Worm (Caenorhabditis elegans) whole organism, late embryonic: ENCODE results near the gene srx-90.
A peak's percentile ranks its signal among the peaks of the same experiment; 100 is the strongest.

Experiments used
- C08G9.2 ChIP-seq: sonication (generic microtip); optimal IDR thresholded peaks from 2 replicates; lab custom pipeline; 2016; ENCODE audit warnings: mild to moderate bottlenecking, missing genetic modification characterization, moderate library complexity, missing compliant biosample characterization
- C38D4.7 ChIP-seq: fragments of 200-800 bp; sonication (Bioruptor generic); optimal IDR thresholded peaks from 2 replicates; lab custom pipeline; 2018; ENCODE audit warnings: mild to moderate bottlenecking, missing genetic modification characterization, moderate library complexity, missing compliant biosample characterization
- F13H6.1 ChIP-seq: sonication (generic microtip); optimal IDR thresholded peaks from 2 replicates; lab custom pipeline; 2016; ENCODE audit warnings: missing genetic modification characterization, missing compliant biosample characterization
- K02D7.2 ChIP-seq: sonication (generic microtip); optimal IDR thresholded peaks from 2 replicates; lab custom pipeline; 2017; ENCODE audit warnings: mild to moderate bottlenecking, missing genetic modification characterization, missing compliant biosample characterization
- K09A11.1 ChIP-seq: sonication (generic microtip); optimal IDR thresholded peaks from 2 replicates; lab custom pipeline; 2017; ENCODE audit warnings: antibody characterized with exemption, mild to moderate bottlenecking, missing genetic modification characterization, missing compliant biosample characterization; ENCODE audit not compliant: insufficient read depth
- ahr-1 ChIP-seq: sonication (generic microtip); optimal IDR thresholded peaks from 2 replicates; lab custom pipeline; 2016; ENCODE audit warnings: missing genetic modification characterization, missing compliant biosample characterization
- ama-1 ChIP-seq: fragments of 150-350 bp; optimal IDR thresholded peaks from 2 replicates; lab custom pipeline; 2014
- ceh-14 ChIP-seq: sonication (generic microtip); optimal IDR thresholded peaks from 2 replicates; lab custom pipeline; 2016; ENCODE audit warnings: missing genotype, missing genetic modification characterization, missing compliant biosample characterization
- ceh-18 ChIP-seq: sonication (generic microtip); optimal IDR thresholded peaks from 2 replicates; lab custom pipeline; 2016; ENCODE audit warnings: missing genetic modification characterization, missing compliant biosample characterization
- ceh-19 ChIP-seq: fragments of 200-800 bp; sonication (Bioruptor generic); optimal IDR thresholded peaks from 2 replicates; lab custom pipeline; 2018; ENCODE audit warnings: mild to moderate bottlenecking, missing genetic modification characterization, missing compliant biosample characterization
- ceh-2 ChIP-seq: sonication (generic microtip); optimal IDR thresholded peaks from 2 replicates; lab custom pipeline; 2016; ENCODE audit warnings: missing genotype, missing genetic modification characterization, missing compliant biosample characterization
- ceh-24 ChIP-seq: sonication (generic microtip); optimal IDR thresholded peaks from 2 replicates; lab custom pipeline; 2016; ENCODE audit warnings: mild to moderate bottlenecking, missing genetic modification characterization, missing compliant biosample characterization
- ceh-30 ChIP-seq: fragments of 150-350 bp; optimal IDR thresholded peaks from 2 replicates; lab custom pipeline; 2014; ENCODE audit warnings: missing biosample characterization, missing genetic modification characterization
- ceh-31 ChIP-seq: sonication (generic microtip); optimal IDR thresholded peaks from 2 replicates; lab custom pipeline; 2016; ENCODE audit warnings: missing genetic modification characterization, missing compliant biosample characterization
- ceh-34 ChIP-seq: sonication (generic microtip); optimal IDR thresholded peaks from 2 replicates; lab custom pipeline; 2016; ENCODE audit warnings: mild to moderate bottlenecking, missing genetic modification characterization, missing compliant biosample characterization
- ceh-48 ChIP-seq: sonication (generic microtip); optimal IDR thresholded peaks from 2 replicates; lab custom pipeline; 2016; ENCODE audit warnings: missing genetic modification characterization, inconsistent platforms, missing compliant biosample characterization
- ceh-9 ChIP-seq: sonication (generic microtip); optimal IDR thresholded peaks from 2 replicates; lab custom pipeline; 2016; ENCODE audit warnings: mild to moderate bottlenecking, missing genetic modification characterization, inconsistent platforms, missing compliant biosample characterization
- che-1 ChIP-seq: sonication (generic microtip); optimal IDR thresholded peaks from 2 replicates; lab custom pipeline; 2016; ENCODE audit warnings: mild to moderate bottlenecking, missing genetic modification characterization, missing compliant biosample characterization
- dve-1 ChIP-seq: sonication (generic microtip); optimal IDR thresholded peaks from 2 replicates; lab custom pipeline; 2017; ENCODE audit warnings: antibody characterized with exemption, mild to moderate bottlenecking, missing genetic modification characterization, missing compliant biosample characterization
- elt-2 ChIP-seq: sonication (generic microtip); optimal IDR thresholded peaks from 2 replicates; lab custom pipeline; 2016; ENCODE audit warnings: missing genetic modification reagents, missing genetic modification characterization, missing compliant biosample characterization
- elt-4 ChIP-seq: sonication (generic microtip); optimal IDR thresholded peaks from 2 replicates; lab custom pipeline; 2016; ENCODE audit warnings: missing genetic modification characterization, missing compliant biosample characterization
- eyg-1 ChIP-seq: sonication (generic microtip); optimal IDR thresholded peaks from 2 replicates; lab custom pipeline; 2016; ENCODE audit warnings: missing genotype, missing genetic modification characterization, missing compliant biosample characterization
- fax-1 ChIP-seq: sonication (generic microtip); optimal IDR thresholded peaks from 2 replicates; lab custom pipeline; 2016; ENCODE audit warnings: missing genotype, missing genetic modification characterization, missing compliant biosample characterization
- hlh-13 ChIP-seq: fragments of 200-800 bp; sonication (Bioruptor generic); optimal IDR thresholded peaks from 2 replicates; lab custom pipeline; 2018; ENCODE audit warnings: mild to moderate bottlenecking, missing genetic modification characterization, missing compliant biosample characterization
- hlh-8 ChIP-seq: sonication (generic microtip); optimal IDR thresholded peaks from 2 replicates; lab custom pipeline; 2016; ENCODE audit warnings: missing genotype, missing genetic modification characterization, missing compliant biosample characterization
- lim-6 ChIP-seq: sonication (generic microtip); optimal IDR thresholded peaks from 2 replicates; lab custom pipeline; 2016; ENCODE audit warnings: missing genetic modification characterization, missing compliant biosample characterization
- madf-2 ChIP-seq: sonication (generic microtip); optimal IDR thresholded peaks from 2 replicates; lab custom pipeline; 2017; ENCODE audit warnings: missing genetic modification characterization, missing compliant biosample characterization
- nfya-1 ChIP-seq: sonication (generic microtip); optimal IDR thresholded peaks from 2 replicates; lab custom pipeline; 2017; ENCODE audit warnings: missing genetic modification characterization, mild to moderate bottlenecking, missing compliant biosample characterization, antibody characterized with exemption, moderate library complexity
- nhr-11 ChIP-seq: fragments of 150-350 bp; optimal IDR thresholded peaks from 2 replicates; lab custom pipeline; 2014; ENCODE audit warnings: missing biosample characterization, missing genetic modification characterization
- nhr-232 ChIP-seq: sonication (generic microtip); optimal IDR thresholded peaks from 2 replicates; lab custom pipeline; 2016; ENCODE audit warnings: missing genetic modification characterization, missing compliant biosample characterization
- npax-4 ChIP-seq: sonication (generic microtip); optimal IDR thresholded peaks from 2 replicates; lab custom pipeline; 2016; ENCODE audit warnings: missing genetic modification characterization, missing compliant biosample characterization
- odd-2 ChIP-seq: sonication (generic microtip); optimal IDR thresholded peaks from 2 replicates; lab custom pipeline; 2017; ENCODE audit warnings: antibody characterized with exemption, mild to moderate bottlenecking, missing genetic modification characterization, missing compliant biosample characterization
- pax-1 ChIP-seq: fragments of 150-350 bp; optimal IDR thresholded peaks from 2 replicates; lab custom pipeline; 2014; ENCODE audit warnings: missing biosample characterization, missing genetic modification characterization
- pha-2 ChIP-seq: sonication (generic microtip); optimal IDR thresholded peaks from 2 replicates; lab custom pipeline; 2017; ENCODE audit warnings: mild to moderate bottlenecking, missing genetic modification characterization, missing compliant biosample characterization
- pqm-1 ChIP-seq: sonication (generic microtip); optimal IDR thresholded peaks from 2 replicates; lab custom pipeline; 2016; ENCODE audit warnings: missing genetic modification characterization, missing compliant biosample characterization
- pros-1 ChIP-seq: fragments of 150-350 bp; optimal IDR thresholded peaks from 2 replicates; lab custom pipeline; 2014; ENCODE audit warnings: missing biosample characterization, missing genetic modification reagents, missing genetic modification characterization
- ref-2 ChIP-seq: sonication (generic microtip); optimal IDR thresholded peaks from 2 replicates; lab custom pipeline; 2016; ENCODE audit warnings: missing genetic modification characterization, missing compliant biosample characterization
- sdc-2 ChIP-seq: sonication (generic microtip); optimal IDR thresholded peaks from 2 replicates; lab custom pipeline; 2016; ENCODE audit warnings: missing genotype, missing genetic modification characterization, missing compliant biosample characterization
- tbx-2 ChIP-seq: sonication (generic microtip); optimal IDR thresholded peaks from 2 replicates; lab custom pipeline; 2016; ENCODE audit warnings: missing genetic modification characterization, missing compliant biosample characterization
- tbx-7 ChIP-seq: sonication (generic microtip); optimal IDR thresholded peaks from 2 replicates; lab custom pipeline; 2016; ENCODE audit warnings: missing genotype, missing genetic modification characterization, missing compliant biosample characterization
- unc-55 ChIP-seq: sonication (generic microtip); optimal IDR thresholded peaks from 2 replicates; lab custom pipeline; 2017; ENCODE audit warnings: missing biosample characterization, missing genetic modification reagents, missing genetic modification characterization
- unc-86 ChIP-seq: sonication (generic microtip); optimal IDR thresholded peaks from 2 replicates; lab custom pipeline; 2016; ENCODE audit warnings: missing genetic modification characterization, missing compliant biosample characterization
- zip-5 ChIP-seq: sonication (generic microtip); optimal IDR thresholded peaks from 2 replicates; lab custom pipeline; 2016; ENCODE audit warnings: missing genetic modification characterization, missing compliant biosample characterization
- ztf-16 ChIP-seq: sonication (generic microtip); optimal IDR thresholded peaks from 2 replicates; lab custom pipeline; 2017; ENCODE audit warnings: missing genetic modification characterization, missing compliant biosample characterization

The srx-90 gene

DNA sequence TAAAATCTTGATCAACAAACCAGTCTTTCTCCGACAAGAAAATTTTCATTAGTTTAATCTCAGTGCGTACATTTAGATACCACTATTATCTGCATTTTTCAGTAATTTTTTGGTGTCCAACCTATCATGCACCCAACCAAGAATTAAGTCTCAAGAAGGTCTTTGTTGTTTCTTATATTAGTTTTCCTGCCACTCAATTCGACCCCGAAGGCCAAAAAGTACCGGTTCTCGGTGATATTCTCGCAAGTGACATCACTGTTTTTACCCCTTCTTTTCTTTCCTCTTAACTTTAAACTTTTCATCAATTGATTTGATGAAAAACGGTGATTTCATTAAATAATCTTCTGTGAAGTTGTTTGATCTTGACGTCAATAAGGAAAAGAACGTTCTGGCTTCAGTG, 37.4 kb upstream of the srx-90 start, which contains the start of gene F38B7.2:
Gene F38B7.2 (plus strand): TSS at position 400 of the 400 bp plus-strand sequence.
- no peak for TF ChIP-seq eyg-1 (tag; lab: Kevin White, UChicago)
- TF ChIP-seq nhr-232 (tag; lab: Kevin White, UChicago): no peak
- no peak for TF ChIP-seq unc-86 (tag; lab: Kevin White, UChicago)
- no peak for TF ChIP-seq hlh-8 (tag; lab: Kevin White, UChicago)
- no peak for TF ChIP-seq ceh-9 (tag; lab: Kevin White, UChicago)
- TF ChIP-seq fax-1: no peak
- no peak for TF ChIP-seq tbx-7 (tag; lab: Kevin White, UChicago)
- TF ChIP-seq lim-6 (tag; lab: Kevin White, UChicago): no peak
- no peak for TF ChIP-seq ceh-18 (tag; lab: Kevin White, UChicago)
- TF ChIP-seq C38D4.7 (GFP tag; lab: Kevin White, UChicago): no peak
- TF ChIP-seq K02D7.2 (tag; lab: Kevin White, UChicago): no peak
- TF ChIP-seq, all 69 proteins: peak for 0

DNA sequence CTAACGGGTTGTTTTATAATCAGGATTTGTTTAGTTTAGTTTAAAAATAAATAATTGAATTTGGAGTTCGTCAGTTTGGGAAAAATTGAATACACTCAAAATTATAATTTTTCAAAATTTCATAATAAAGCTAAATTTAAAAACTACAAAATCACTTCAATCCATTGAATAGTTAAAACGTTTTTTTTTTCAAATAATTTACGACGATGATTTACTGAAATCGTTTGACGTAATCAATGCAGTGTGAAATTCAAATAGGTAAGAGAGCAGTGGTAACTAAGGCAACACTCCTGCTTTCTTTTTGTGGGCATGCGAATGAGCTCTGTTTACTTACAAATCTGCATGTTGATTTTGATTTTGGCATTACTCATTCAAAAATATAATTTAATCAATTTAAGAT, 35.7 kb upstream of the srx-90 start, which contains the start of gene F38B7.10:
Gene F38B7.10 (plus strand): TSS at position 301 of the 400 bp plus-strand sequence.
- TF ChIP-seq F13H6.1 (no peak), hlh-13 (GFP tag; lab: Kevin White, UChicago) (no peak), ztf-16 (tag; lab: Kevin White, UChicago) (no peak), pqm-1 (tag; lab: Kevin White, UChicago) (no peak), K09A11.1 (tag; lab: Kevin White, UChicago) (no peak), K02D7.2 (tag; lab: Kevin White, UChicago) (no peak), ceh-2 (no peak), ceh-34 (tag; lab: Kevin White, UChicago) (no peak), tbx-2 (tag; lab: Kevin White, UChicago) (no peak), elt-2 (tag; lab: Kevin White, UChicago) (no peak), nhr-11 (tag; lab: Kevin White, UChicago) (no peak), odd-2 (tag; lab: Kevin White, UChicago) (no peak), ref-2 (tag; lab: Kevin White, UChicago) (no peak), che-1 (tag; lab: Kevin White, UChicago) (no peak), tbx-7 (tag; lab: Kevin White, UChicago) (no peak), ceh-31 (tag; lab: Kevin White, UChicago) (no peak), ceh-48 (tag; lab: Kevin White, UChicago) (no peak), eyg-1 (tag; lab: Kevin White, UChicago) (no peak), nhr-232 (tag; lab: Kevin White, UChicago) (no peak), C08G9.2 (tag; lab: Kevin White, UChicago) (no peak)

DNA sequence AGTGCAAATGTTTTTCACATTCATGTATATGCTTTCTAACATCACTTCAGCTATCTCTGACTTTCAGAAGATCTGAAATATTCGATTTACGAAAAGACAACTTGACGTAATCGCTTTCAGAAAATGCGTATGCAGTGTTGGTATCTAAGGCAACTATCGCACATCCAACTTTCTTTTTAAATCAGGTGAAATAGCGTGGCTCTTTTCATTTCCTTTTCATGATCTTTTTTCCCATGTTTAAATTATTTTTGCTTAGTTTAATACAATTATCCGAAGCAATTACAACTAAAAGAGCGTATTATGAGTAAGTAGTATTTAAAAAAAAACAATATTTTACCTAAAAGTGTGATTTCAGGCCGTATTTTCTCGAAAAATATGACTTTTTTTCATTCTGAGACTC, 34.1 kb upstream of the srx-90 start, which contains the start of gene F38B7.11:
Gene F38B7.11 (plus strand): TSS at position 301 of the 400 bp plus-strand sequence.
- TF ChIP-seq pha-2 (tag; lab: Kevin White, UChicago): no peak
- TF ChIP-seq elt-4 (tag; lab: Kevin White, UChicago): no peak
- TF ChIP-seq ref-2 (tag; lab: Kevin White, UChicago): no peak
- TF ChIP-seq hlh-13 (GFP tag; lab: Kevin White, UChicago): no peak
- TF ChIP-seq sdc-2: no peak
- TF ChIP-seq ahr-1: no peak
- TF ChIP-seq zip-5: no peak
- no peak for TF ChIP-seq K09A11.1 (tag; lab: Kevin White, UChicago)
- TF ChIP-seq nhr-232 (tag; lab: Kevin White, UChicago): no peak
- no peak for TF ChIP-seq nfya-1 (tag; lab: Kevin White, UChicago)
- TF ChIP-seq ceh-34 (tag; lab: Kevin White, UChicago): no peak
- TF ChIP-seq ztf-16 (tag; lab: Kevin White, UChicago): no peak
- TF ChIP-seq ceh-19: no peak
- TF ChIP-seq ceh-30 (tag; lab: Kevin White, UChicago): no peak
- TF ChIP-seq, all 69 proteins: peak for 0

- TF ChIP-seq pha-2 (tag; lab: Kevin White, UChicago): no peak
- TF ChIP-seq ceh-14: peak; percentile 3
- no peak for TF ChIP-seq ztf-16 (tag; lab: Kevin White, UChicago)
- TF ChIP-seq pros-1 (tag; lab: Kevin White, UChicago): no peak
- no peak for TF ChIP-seq pax-1 (tag; lab: Kevin White, UChicago)
- TF ChIP-seq madf-2: no peak
- TF ChIP-seq dve-1: peak; percentile 36
- TF ChIP-seq unc-55 (GFP tag; lab: Kevin White, UChicago): peak; percentile 51
- peak; percentile 51 for TF ChIP-seq tbx-2 (tag; lab: Kevin White, UChicago)
- TF ChIP-seq hlh-13 (GFP tag; lab: Kevin White, UChicago): no peak
- TF ChIP-seq elt-2 (tag; lab: Kevin White, UChicago): peak; percentile 71
- no peak for TF ChIP-seq ama-1 (lab: Kevin White, UChicago)
- peak; percentile 39 for TF ChIP-seq ceh-19
- peak; percentile 12 for TF ChIP-seq hlh-8 (tag; lab: Kevin White, UChicago)
- TF ChIP-seq C38D4.7 (GFP tag; lab: Kevin White, UChicago): no peak
- no peak for TF ChIP-seq che-1 (tag; lab: Kevin White, UChicago)
- no peak for TF ChIP-seq ceh-24 (tag; lab: Kevin White, UChicago)
- no peak for TF ChIP-seq npax-4
- TF ChIP-seq ceh-31 (tag; lab: Kevin White, UChicago): peak; percentile 33
- peak; percentile 42 for TF ChIP-seq ceh-34 (tag; lab: Kevin White, UChicago)
Measured at ce11 chrV:11548914-11549406, 32.0 kb upstream of the srx-90 start, which contains the start of the genes F38B7.17 and F38B7.3. F38B7.17 (minus strand) TSS chrV:11548964. F38B7.3 (plus strand) TSS chrV:11549107.
